Worm (Caenorhabditis elegans) whole organism, mixed stage, embryonic: ENCODE measurements around the gene Y53C12B.7.

ENCODE experiments used
- M03D4.4 ChIP-seq: sonication (generic microtip); optimal IDR thresholded peaks from 2 replicates; lab custom pipeline; 2017; ENCODE audit warnings: mild to moderate bottlenecking, missing genetic modification characterization, missing compliant biosample characterization
- bed-3 ChIP-seq: fragments of 200-800 bp; sonication (Bioruptor generic); optimal IDR thresholded peaks from 3 replicates; lab custom pipeline; 2018; ENCODE audit warnings: mild to moderate bottlenecking, missing genetic modification characterization, moderate library complexity, missing compliant biosample characterization
- ceh-39 ChIP-seq: fragments of 150-350 bp; optimal IDR thresholded peaks from 2 replicates; lab custom pipeline; 2014; ENCODE audit warnings: missing biosample characterization, missing genetic modification characterization
- ceh-43 ChIP-seq: fragments of 200-800 bp; sonication (Bioruptor generic); optimal IDR thresholded peaks from 2 replicates; lab custom pipeline; 2018; ENCODE audit warnings: mild to moderate bottlenecking, missing genetic modification characterization, moderate library complexity, missing compliant biosample characterization
- ceh-83 ChIP-seq: fragments of 200-800 bp; sonication (Bioruptor generic); optimal IDR thresholded peaks from 2 replicates; lab custom pipeline; 2018; ENCODE audit warnings: mild to moderate bottlenecking, missing genetic modification characterization, missing compliant biosample characterization
- ces-1 ChIP-seq: fragments of 150-350 bp; optimal IDR thresholded peaks from 2 replicates; lab custom pipeline; 2014; ENCODE audit warnings: missing biosample characterization, missing genetic modification reagents, missing genetic modification characterization
- cnd-1 ChIP-seq: fragments of 200-800 bp; sonication (Bioruptor generic); optimal IDR thresholded peaks from 2 replicates; lab custom pipeline; 2018; ENCODE audit warnings: mild to moderate bottlenecking, missing genetic modification characterization, missing compliant biosample characterization
- elt-1 ChIP-seq: sonication (generic microtip); optimal IDR thresholded peaks from 2 replicates; lab custom pipeline; 2017; ENCODE audit warnings: missing genetic modification characterization, mild to moderate bottlenecking, missing compliant biosample characterization, antibody characterized with exemption, moderate library complexity, borderline replicate concordance; ENCODE audit not compliant: insufficient read depth
- elt-3 ChIP-seq: fragments of 150-350 bp; optimal IDR thresholded peaks from 2 replicates; lab custom pipeline; 2014; ENCODE audit warnings: missing biosample characterization, missing genetic modification characterization
- flh-1 ChIP-seq: fragments of 200-800 bp; sonication (Bioruptor generic); optimal IDR thresholded peaks from 2 replicates; lab custom pipeline; 2018; ENCODE audit warnings: mild to moderate bottlenecking, missing genetic modification characterization, moderate library complexity, missing compliant biosample characterization
- ham-2 ChIP-seq: fragments of 200-800 bp; sonication (Bioruptor generic); optimal IDR thresholded peaks from 2 replicates; lab custom pipeline; 2018; ENCODE audit warnings: mild to moderate bottlenecking, missing genetic modification characterization, missing compliant biosample characterization
- hlh-1 ChIP-seq: fragments of 150-350 bp; optimal IDR thresholded peaks from 2 replicates; lab custom pipeline; 2014; ENCODE audit warnings: missing biosample characterization, missing genetic modification reagents, missing genetic modification characterization
- lin-13 ChIP-seq: fragments of 150-350 bp; optimal IDR thresholded peaks from 2 replicates; lab custom pipeline; 2014; ENCODE audit warnings: missing biosample characterization, missing genetic modification characterization
- lin-32 ChIP-seq: fragments of 200-800 bp; sonication (Bioruptor generic); optimal IDR thresholded peaks from 2 replicates; lab custom pipeline; 2018; ENCODE audit warnings: mild to moderate bottlenecking, missing genetic modification characterization, missing compliant biosample characterization
- lsy-2 ChIP-seq: fragments of 150-350 bp; optimal IDR thresholded peaks from 2 replicates; lab custom pipeline; 2014; ENCODE audit warnings: missing biosample characterization, missing genetic modification characterization
- mep-1 ChIP-seq: fragments of 150-350 bp; optimal IDR thresholded peaks from 2 replicates; lab custom pipeline; 2017; ENCODE audit warnings: missing biosample characterization, missing genetic modification reagents, missing genetic modification characterization, inconsistent platforms
- mls-2 ChIP-seq: sonication (generic microtip); optimal IDR thresholded peaks from 2 replicates; lab custom pipeline; 2016; ENCODE audit warnings: mild to moderate bottlenecking, missing genetic modification characterization, moderate library complexity, missing compliant biosample characterization
- nhr-12 ChIP-seq: fragments of 150-350 bp; optimal IDR thresholded peaks from 2 replicates; lab custom pipeline; 2014; ENCODE audit warnings: missing biosample characterization, missing genetic modification characterization
- nhr-2 ChIP-seq: fragments of 150-350 bp; optimal IDR thresholded peaks from 2 replicates; lab custom pipeline; 2014; ENCODE audit warnings: missing biosample characterization, missing genetic modification characterization
- nhr-237 ChIP-seq: fragments of 150-350 bp; optimal IDR thresholded peaks from 2 replicates; lab custom pipeline; 2014; ENCODE audit warnings: missing biosample characterization, missing genetic modification characterization
- nhr-76 ChIP-seq: sonication (generic microtip); optimal IDR thresholded peaks from 2 replicates; lab custom pipeline; 2017; ENCODE audit warnings: missing biosample characterization, missing genetic modification characterization
- pha-4 ChIP-seq: fragments of 150-350 bp; optimal IDR thresholded peaks from 2 replicates; lab custom pipeline; 2018; ENCODE audit warnings: missing biosample characterization, missing genetic modification reagents, missing genetic modification characterization
- sptf-1 ChIP-seq: sonication (generic microtip); optimal IDR thresholded peaks from 2 replicates; lab custom pipeline; 2017; ENCODE audit warnings: mild to moderate bottlenecking, missing genetic modification characterization, moderate library complexity, missing compliant biosample characterization
- tbx-8 ChIP-seq: fragments of 200-800 bp; sonication (Bioruptor generic); optimal IDR thresholded peaks from 2 replicates; lab custom pipeline; 2018; ENCODE audit warnings: mild to moderate bottlenecking, missing genetic modification characterization, moderate library complexity, missing compliant biosample characterization
- unc-120 ChIP-seq: sonication (generic microtip); optimal IDR thresholded peaks from 2 replicates; lab custom pipeline; 2017; ENCODE audit warnings: missing genetic modification characterization, missing compliant biosample characterization; ENCODE audit not compliant: poor library complexity, severe bottlenecking
- unc-62 ChIP-seq: fragments of 150-350 bp; optimal IDR thresholded peaks from 2 replicates; lab custom pipeline; 2014; ENCODE audit warnings: missing biosample characterization, missing genetic modification reagents, missing genetic modification characterization
- zip-8 ChIP-seq: fragments of 150-350 bp; optimal IDR thresholded peaks from 2 replicates; lab custom pipeline; 2014; ENCODE audit warnings: missing biosample characterization, missing genetic modification characterization

Y53C12B.7 gene

ce11 chrII:9764696-9765095, 11.7 kb upstream of the Y53C12B.7 start:
- TF ChIP-seq hlh-1 (tag; lab: Kevin White, UChicago) (peak; percentile 69), sptf-1 (no peak), unc-120 (tag; lab: Kevin White, UChicago) (peak; percentile 38)

- TF ChIP-seq zip-8 (tag; lab: Kevin White, UChicago) (peak; percentile 56), flh-1 (GFP tag; lab: Kevin White, UChicago) (no peak)
Observed at ce11 chrII:9759382-9759781, 6.4 kb upstream of the Y53C12B.7 start.

- peak; percentile 55 for TF ChIP-seq unc-120 (tag; lab: Kevin White, UChicago)
- peak; percentile 86 for TF ChIP-seq hlh-1 (tag; lab: Kevin White, UChicago)
- no peak for TF ChIP-seq ham-2
Observed at ce11 chrII:9757651-9758282, 4.7 kb upstream of the Y53C12B.7 start, which contains the start of gene shk-1. TSS of gene shk-1 (plus strand) at chrII:9758232.

- TF ChIP-seq elt-1: no peak
- TF ChIP-seq ces-1 (GFP tag; lab: Kevin White, UChicago): peak; percentile 81
Observed at ce11 chrII:9755425-9755824, 2.4 kb upstream of the Y53C12B.7 start.

- TF ChIP-seq elt-1 (no peak), cnd-1 (tag; lab: Kevin White, UChicago) (no peak), lin-13 (tag; lab: Kevin White, UChicago) (no peak), mls-2 (tag; lab: Kevin White, UChicago) (no peak), nhr-2 (tag; lab: Kevin White, UChicago) (no peak), unc-120 (tag; lab: Kevin White, UChicago) (no peak), ceh-39 (tag; lab: Kevin White, UChicago) (no peak), ceh-83 (GFP tag; lab: Kevin White, UChicago) (no peak), tbx-8 (GFP tag; lab: Kevin White, UChicago) (no peak), ham-2 (no peak), lsy-2 (no peak), elt-3 (tag; lab: Kevin White, UChicago) (no peak), pha-4 (tag; lab: Kevin White, UChicago) (no peak), flh-1 (GFP tag; lab: Kevin White, UChicago) (no peak), M03D4.4 (tag; lab: Kevin White, UChicago) (no peak), bed-3 (GFP tag; lab: Kevin White, UChicago) (no peak), ces-1 (GFP tag; lab: Kevin White, UChicago) (no peak)
Observed at ce11 chrII:9753730-9754129, 712 bp upstream of the Y53C12B.7 start, which contains the start of gene ZK1321.1. TSS of gene ZK1321.1 (plus strand) at chrII:9754030.

- no peak for TF ChIP-seq mls-2 (tag; lab: Kevin White, UChicago)
- no peak for TF ChIP-seq nhr-237 (tag; lab: Kevin White, UChicago)
- no peak for TF ChIP-seq ceh-39 (tag; lab: Kevin White, UChicago)
- no peak for TF ChIP-seq lsy-2
- TF ChIP-seq nhr-12 (tag; lab: Kevin White, UChicago): no peak
Observed at ce11 chrII:9752278-9752677, 740 bp downstream of the Y53C12B.7 start.

ce11 chrII:9746069-9746468, 6.9 kb downstream of the Y53C12B.7 start, which contains the start of the genes Y53C12B.1 and nos-3:
TSS of gene Y53C12B.1 (minus strand) at chrII:9746078.
TSS of gene nos-3 (plus strand) at chrII:9746316.
- TF ChIP-seq cnd-1 (tag; lab: Kevin White, UChicago) (no peak), lin-32 (GFP tag; lab: Kevin White, UChicago) (no peak), hlh-1 (tag; lab: Kevin White, UChicago) (peak; percentile 25), nhr-237 (tag; lab: Kevin White, UChicago) (peak; percentile 39), elt-3 (tag; lab: Kevin White, UChicago) (no peak), elt-1 (no peak), ceh-43 (GFP tag; lab: Kevin White, UChicago) (no peak), unc-120 (tag; lab: Kevin White, UChicago) (peak; percentile 98), ces-1 (GFP tag; lab: Kevin White, UChicago) (peak; percentile 91), lsy-2 (peak; percentile 98), nhr-76 (tag; lab: Kevin White, UChicago) (no peak), unc-62 (GFP tag; lab: Kevin White, UChicago) (no peak), mls-2 (tag; lab: Kevin White, UChicago) (no peak), nhr-2 (tag; lab: Kevin White, UChicago) (no peak), lin-13 (tag; lab: Kevin White, UChicago) (peak; percentile 79), pha-4 (tag; lab: Kevin White, UChicago) (peak; percentile 68), mep-1 (tag; lab: Kevin White, UChicago) (peak; percentile 66), flh-1 (GFP tag; lab: Kevin White, UChicago) (no peak), ceh-39 (tag; lab: Kevin White, UChicago) (peak; percentile 81)
